Fruit fly (Drosophila melanogaster) whole organism, wandering third instar larva: Measurements from ENCODE around the gene CG7523.

Experiments
- CG32264 ChIP-seq: fragments of 200-800 bp; sonication (Bioruptor generic); optimal IDR thresholded peaks from 2 replicates; lab custom pipeline; 2016; ENCODE audit warnings: missing biosample characterization, missing genetic modification characterization
- CrebA ChIP-seq: fragments of 200-800 bp; sonication (Bioruptor generic); optimal IDR thresholded peaks from 2 replicates; lab custom pipeline; 2016; ENCODE audit warnings: missing biosample characterization, mild to moderate bottlenecking, missing genetic modification characterization, borderline replicate concordance
- HLH106 ChIP-seq: fragments of 200-800 bp; optimal IDR thresholded peaks from 3 replicates; lab custom pipeline; 2019; ENCODE audit warnings: missing biosample characterization, mild to moderate bottlenecking, missing genetic modification characterization, moderate library complexity
- Hnf4 ChIP-seq: fragments of 200-800 bp; sonication (Bioruptor generic); optimal IDR thresholded peaks from 2 replicates; lab custom pipeline; 2016; ENCODE audit warnings: missing biosample characterization, mild to moderate bottlenecking, missing genetic modification characterization
- Hr83 ChIP-seq: fragments of 200-300 bp; sonication (Bioruptor generic); optimal IDR thresholded peaks from 2 replicates; lab custom pipeline; 2016; ENCODE audit warnings: missing biosample characterization, mild to moderate bottlenecking, missing genetic modification characterization, moderate library complexity; ENCODE audit not compliant: poor library complexity, severe bottlenecking
- Jra ChIP-seq: sonication (Bioruptor generic); optimal IDR thresholded peaks from 2 replicates; lab custom pipeline; 2016; ENCODE audit warnings: missing biosample characterization, missing genetic modification characterization
- Mio ChIP-seq: sonication (Bioruptor generic); optimal IDR thresholded peaks from 2 replicates; lab custom pipeline; 2016; ENCODE audit warnings: missing biosample characterization, missing genetic modification characterization
- Myc ChIP-seq: fragments of >200 bp; optimal IDR thresholded peaks from 2 replicates; lab custom pipeline; 2017
- OdsH ChIP-seq: fragments of 200-800 bp; sonication (Bioruptor generic); optimal IDR thresholded peaks from 2 replicates; lab custom pipeline; 2016; ENCODE audit warnings: missing biosample characterization, mild to moderate bottlenecking, missing genetic modification characterization
- Rel ChIP-seq, 2 experiments: fragments of 200-800 bp; sonication (Bioruptor generic) in 1 of 2; optimal IDR thresholded peaks; 2 replicates in 1 of 2; 3 replicates in 1 of 2; lab custom pipeline; 2016 to 2019; ENCODE audit warnings: mild to moderate bottlenecking in 2 of 2, missing biosample characterization in 2 of 2, missing genetic modification characterization in 2 of 2, moderate library complexity in 1 of 2
- Sp1 ChIP-seq: fragments of 200-800 bp; sonication (Bioruptor generic); optimal IDR thresholded peaks from 3 replicates; lab custom pipeline; 2019; ENCODE audit warnings: missing biosample characterization, mild to moderate bottlenecking, missing genetic modification characterization, moderate library complexity
- Vsx2 ChIP-seq: fragments of 200-300, 225-300 bp; sonication (Bioruptor generic); optimal IDR thresholded peaks from 2 replicates; lab custom pipeline; 2018; ENCODE audit warnings: missing biosample characterization, missing genetic modification characterization; ENCODE audit not compliant: partially characterized antibody
- brk ChIP-seq: fragments of 200-800 bp; sonication (Bioruptor generic); optimal IDR thresholded peaks from 2 replicates; lab custom pipeline; 2016; ENCODE audit warnings: missing biosample characterization, mild to moderate bottlenecking, missing genetic modification characterization
- dl ChIP-seq, 2 experiments: fragments of 175-275, 200-275 bp in 1 of 2; fragments of 200-275 bp in 1 of 2; sonication (Bioruptor generic); optimal IDR thresholded peaks; lab custom pipeline; 2018; ENCODE audit warnings: mild to moderate bottlenecking in 2 of 2, missing biosample characterization in 2 of 2, missing genetic modification characterization in 2 of 2, moderate library complexity in 2 of 2; ENCODE audit not compliant: partially characterized antibody in 2 of 2, insufficient read depth in 1 of 2
- dmrt93B ChIP-seq: fragments of 200-800 bp; sonication (Bioruptor generic); optimal IDR thresholded peaks from 2 replicates; lab custom pipeline; 2018; ENCODE audit warnings: missing biosample characterization, mild to moderate bottlenecking, missing genetic modification characterization
- dsf ChIP-seq: sonication (Bioruptor generic); optimal IDR thresholded peaks from 2 replicates; lab custom pipeline; 2016; ENCODE audit warnings: missing biosample characterization, missing genetic modification characterization, borderline replicate concordance
- ey ChIP-seq: fragments of 200-800 bp; sonication (Bioruptor generic); optimal IDR thresholded peaks from 2 replicates; lab custom pipeline; 2016; ENCODE audit warnings: missing biosample characterization, missing genetic modification characterization
- foxo ChIP-seq, 2 experiments: fragments of 200-800 bp; sonication (Bioruptor generic); optimal IDR thresholded peaks; 2 replicates in 1 of 2; 3 replicates in 1 of 2; lab custom pipeline; 2016 to 2017; ENCODE audit warnings: missing biosample characterization in 2 of 2, missing genetic modification characterization in 2 of 2
- h ChIP-seq: fragments of 200-800 bp; sonication (Bioruptor generic); optimal IDR thresholded peaks from 3 replicates; lab custom pipeline; 2016; ENCODE audit warnings: missing biosample characterization, mild to moderate bottlenecking, missing genetic modification characterization
- jim ChIP-seq: fragments of 175-275, 200-325 bp; sonication (Bioruptor generic); optimal IDR thresholded peaks from 2 replicates; lab custom pipeline; 2016; ENCODE audit warnings: missing biosample characterization, mild to moderate bottlenecking, missing genetic modification characterization
- lola ChIP-seq: fragments of >200 bp; optimal IDR thresholded peaks from 2 replicates; lab custom pipeline; 2017; ENCODE audit warnings: missing biosample characterization, missing genetic modification characterization
- pan ChIP-seq: fragments of >200 bp; optimal IDR thresholded peaks from 2 replicates; lab custom pipeline; 2017
- psq ChIP-seq: fragments of 200-800 bp; sonication (Bioruptor generic); optimal IDR thresholded peaks from 3 replicates; lab custom pipeline; 2017; ENCODE audit warnings: missing biosample characterization, mild to moderate bottlenecking, missing genetic modification characterization, moderate library complexity
- sage ChIP-seq: fragments of 200-800 bp; sonication (Bioruptor generic); optimal IDR thresholded peaks from 2 replicates; lab custom pipeline; 2016; ENCODE audit warnings: missing biosample characterization, mild to moderate bottlenecking, missing genetic modification characterization

Gene CG7523

dm6 chr3R:17678138-17678873 lies 7.6 kb upstream of the CG7523 start:
- TF ChIP-seq Myc (lab: Kevin White, UChicago): no peak
- TF ChIP-seq Rel (GFP tag; optimal IDR thresholded peaks at IDR 0.05; lab: Kevin White, UChicago): no peak
- TF ChIP-seq Rel (tag; optimal IDR thresholded peaks at IDR 0.05; lab: Kevin White, UChicago): peak; percentile 96

DNA sequence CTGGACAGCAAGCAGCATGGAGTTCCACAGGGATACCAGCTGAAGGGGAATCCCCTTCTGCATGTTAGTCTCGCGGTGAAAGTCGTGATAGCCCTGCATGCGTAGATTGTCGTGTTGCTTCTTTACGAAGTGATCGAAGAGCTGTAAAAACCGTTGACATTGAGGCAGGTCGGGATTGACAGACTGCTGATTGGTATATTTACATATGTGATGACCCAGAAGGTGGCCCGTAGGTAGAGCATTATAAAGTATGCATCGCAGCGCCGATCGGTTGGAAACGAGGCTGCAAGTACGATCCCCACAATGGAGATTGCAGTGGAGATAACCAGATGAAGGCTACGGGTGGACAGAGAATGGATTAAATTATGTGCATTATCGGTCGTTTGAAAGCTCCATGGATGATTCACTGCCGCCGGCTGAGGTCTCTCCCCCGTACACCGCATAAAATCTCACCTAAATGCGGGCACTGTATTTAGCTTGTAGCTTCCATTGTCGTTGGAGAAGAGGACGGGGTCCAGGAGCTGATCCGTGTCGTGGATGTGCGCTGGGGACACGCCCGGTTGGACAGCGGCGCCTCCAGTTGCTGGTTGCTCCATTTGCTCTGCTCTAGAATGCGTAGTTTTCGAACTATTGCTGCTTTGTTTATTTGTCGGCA lies 366 bp downstream of the CG7523 start:
- TF ChIP-seq Rel (GFP tag; optimal IDR thresholded peaks at IDR 0.05; lab: Kevin White, UChicago): no peak
- peak; percentile 82 for TF ChIP-seq Rel (tag; optimal IDR thresholded peaks at IDR 0.05; lab: Kevin White, UChicago)
- no peak for TF ChIP-seq pan (lab: Kevin White, UChicago)
- peak; percentile 54 for TF ChIP-seq Jra

- TF ChIP-seq ey (GFP tag; lab: Kevin White, UChicago) (no peak), lola (GFP tag; lab: Kevin White, UChicago) (no peak), OdsH (GFP tag; lab: Kevin White, UChicago) (no peak), Hr83 (GFP tag; lab: Kevin White, UChicago) (no peak), h (GFP tag; lab: Kevin White, UChicago) (no peak), CG32264 (no peak), dmrt93B (GFP tag; lab: Kevin White, UChicago) (no peak), Mio (GFP tag; lab: Kevin White, UChicago) (no peak), CrebA (GFP tag; lab: Kevin White, UChicago) (no peak), dl (GFP tag; optimal IDR thresholded peaks at IDR 0.05; lab: Kevin White, UChicago; ENCODE audit: insufficient read depth in 1 of 2, partially characterized antibody in 2 of 2) (no peak), foxo (GFP tag; optimal IDR thresholded peaks at IDR 0.05; lab: Kevin White, UChicago) (no peak), Vsx2 (GFP tag; lab: Kevin White, UChicago) (no peak), sage (GFP tag; lab: Kevin White, UChicago) (no peak), jim (GFP tag; lab: Kevin White, UChicago) (no peak)
These were observed 2.7 kb downstream of the CG7523 start for dm6 chr3R:17667987-17668386.

DNA sequence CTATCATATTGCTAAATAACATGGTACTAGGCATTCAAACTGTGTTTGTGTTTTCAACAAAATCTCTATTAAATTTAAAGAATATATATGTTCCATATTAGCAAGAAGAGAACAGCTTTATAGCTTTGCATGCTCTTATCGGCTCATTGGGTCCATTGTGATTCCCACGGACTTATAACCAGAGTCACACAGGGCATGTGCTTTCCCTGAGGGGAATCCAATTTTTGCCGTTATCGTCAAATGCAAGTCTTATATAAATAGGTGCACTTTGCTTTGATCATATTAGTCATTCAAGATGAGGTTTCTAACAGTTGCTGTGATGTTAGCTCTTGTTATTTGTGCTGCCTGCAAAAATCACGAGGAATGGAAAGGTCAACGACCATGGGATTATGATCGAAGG lies 3.4 kb downstream of the CG7523 start, which contains the start of gene CG45045:
TSS of gene CG45045 (plus strand) at position 294 of the 400 bp plus-strand sequence.
- TF ChIP-seq dmrt93B (GFP tag; lab: Kevin White, UChicago) (no peak), Rel (GFP tag; optimal IDR thresholded peaks at IDR 0.05; lab: Kevin White, UChicago) (no peak), Rel (tag; optimal IDR thresholded peaks at IDR 0.05; lab: Kevin White, UChicago) (peak; percentile 100), psq (GFP tag; lab: Kevin White, UChicago) (no peak), Myc (lab: Kevin White, UChicago) (no peak), HLH106 (no peak), Hnf4 (GFP tag; lab: Kevin White, UChicago) (peak; percentile 11), CG32264 (no peak), sage (GFP tag; lab: Kevin White, UChicago) (no peak)

dm6 chr3R:17666797-17667156 lies 3.9 kb downstream of the CG7523 start:
- TF ChIP-seq dsf (GFP tag; lab: Kevin White, UChicago) (no peak), Vsx2 (GFP tag; lab: Kevin White, UChicago) (no peak), sage (GFP tag; lab: Kevin White, UChicago) (no peak), psq (GFP tag; lab: Kevin White, UChicago) (no peak), Sp1 (GFP tag; lab: Kevin White, UChicago) (no peak), brk (GFP tag; lab: Kevin White, UChicago) (no peak), Hr83 (GFP tag; lab: Kevin White, UChicago) (no peak), pan (lab: Kevin White, UChicago) (no peak)
